Worm (Caenorhabditis elegans): ENCODE data around the gene fbxc-48.

DNA sequence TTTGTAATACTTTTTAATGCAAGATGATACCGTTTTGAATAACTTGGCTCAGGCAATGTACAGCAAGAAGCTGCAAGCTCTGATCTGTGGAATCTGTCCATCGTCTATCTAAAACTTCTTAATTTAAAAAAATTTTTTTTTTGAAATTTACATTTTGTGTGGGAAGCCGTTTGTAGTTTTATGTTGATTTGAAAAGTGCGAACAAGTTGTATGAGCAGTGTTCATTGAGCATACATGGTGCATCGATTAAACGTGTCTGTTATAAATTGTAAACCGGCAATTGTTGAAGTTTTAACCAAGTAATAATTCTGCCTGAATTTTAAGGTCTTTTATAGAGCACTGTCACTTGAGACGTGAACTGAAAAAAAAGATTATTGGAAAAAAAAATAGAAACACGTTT is 42.8 kb upstream of the fbxc-48 start, which contains the start of gene Y39F10A.6:
- TF ChIP-seq nhr-25 (tag; optimal IDR thresholded peaks at IDR 0.05) (no peak), ama-1 (optimal IDR thresholded peaks at IDR 0.05) (no peak), nhr-11 (tag; optimal IDR thresholded peaks at IDR 0.05) (no peak), fkh-10 (GFP tag; optimal IDR thresholded peaks at IDR 0.05) (no peak), nhr-12 (tag; optimal IDR thresholded peaks at IDR 0.05) (no peak), fos-1 (tag; optimal IDR thresholded peaks at IDR 0.05) (no peak), nhr-28 (tag; optimal IDR thresholded peaks at IDR 0.05) (no peak), ZK546.5 (tag; optimal IDR thresholded peaks at IDR 0.05) (no peak), unc-62 (GFP tag; optimal IDR thresholded peaks at IDR 0.05) (no peak), lin-39 (tag; optimal IDR thresholded peaks at IDR 0.05) (no peak), nhr-237 (tag; optimal IDR thresholded peaks at IDR 0.05) (no peak), elt-3 (tag; optimal IDR thresholded peaks at IDR 0.05) (no peak), jun-1 (tag; optimal IDR thresholded peaks at IDR 0.05) (no peak), ceh-82 (tag; optimal IDR thresholded peaks at IDR 0.05) (no peak)

All from whole organism, L3 larva.